Worm (Caenorhabditis elegans) whole organism, midembryonic: ENCODE measurements around the gene exc-14.

Experiments
- T22C8.4 ChIP-seq: fragments of 200-800 bp; sonication (Bioruptor generic); IDR thresholded peaks from 2 replicates; pipeline ENCODE4 v1.3.6; 2022; ENCODE audit warnings: missing genetic modification characterization, missing compliant biosample characterization
- cog-1 ChIP-seq: sonication (generic microtip); optimal IDR thresholded peaks from 2 replicates; lab custom pipeline; 2016; ENCODE audit warnings: missing genetic modification characterization, missing compliant biosample characterization
- flt-1 ChIP-seq: fragments of 200-800 bp; sonication (Bioruptor generic); IDR thresholded peaks from 2 replicates; pipeline ENCODE4 v1.3.6; 2022; ENCODE audit warnings: missing genetic modification characterization, missing compliant biosample characterization
- klf-2 ChIP-seq: fragments of 200-800 bp; sonication (Bioruptor generic); conservative IDR thresholded peaks from 2 replicates; pipeline ENCODE4 v1.3.6; 2022; ENCODE audit warnings: missing genetic modification reagents, missing genetic modification characterization, missing compliant biosample characterization
- med-1 ChIP-seq: sonication (generic microtip); optimal IDR thresholded peaks from 2 replicates; lab custom pipeline; 2017; ENCODE audit warnings: missing genetic modification characterization, mild to moderate bottlenecking, missing compliant biosample characterization, antibody characterized with exemption, missing genetic modification reagents; ENCODE audit not compliant: insufficient read depth
- ref-1 ChIP-seq: fragments of 200-800 bp; sonication (Bioruptor generic); conservative IDR thresholded peaks from 2 replicates; pipeline ENCODE4 v1.3.6; 2022; ENCODE audit warnings: missing genetic modification reagents, missing genetic modification characterization, missing compliant biosample characterization
- tab-1 ChIP-seq: fragments of 200-800 bp; sonication (Bioruptor generic); IDR thresholded peaks from 2 replicates; pipeline ENCODE4 v1.3.6; 2022; ENCODE audit warnings: missing genetic modification characterization, missing compliant biosample characterization
- ztf-23 ChIP-seq: fragments of 200-800 bp; sonication (Bioruptor generic); IDR thresholded peaks from 2 replicates; pipeline ENCODE4 v1.3.6; 2022; ENCODE audit warnings: missing genetic modification reagents, missing genetic modification characterization, missing compliant biosample characterization
- ztf-29 ChIP-seq: fragments of 200-800 bp; sonication (Bioruptor generic); IDR thresholded peaks from 2 replicates; pipeline ENCODE4 v1.3.6; 2022; ENCODE audit warnings: missing genetic modification reagents, missing genetic modification characterization, missing compliant biosample characterization

exc-14 gene

DNA sequence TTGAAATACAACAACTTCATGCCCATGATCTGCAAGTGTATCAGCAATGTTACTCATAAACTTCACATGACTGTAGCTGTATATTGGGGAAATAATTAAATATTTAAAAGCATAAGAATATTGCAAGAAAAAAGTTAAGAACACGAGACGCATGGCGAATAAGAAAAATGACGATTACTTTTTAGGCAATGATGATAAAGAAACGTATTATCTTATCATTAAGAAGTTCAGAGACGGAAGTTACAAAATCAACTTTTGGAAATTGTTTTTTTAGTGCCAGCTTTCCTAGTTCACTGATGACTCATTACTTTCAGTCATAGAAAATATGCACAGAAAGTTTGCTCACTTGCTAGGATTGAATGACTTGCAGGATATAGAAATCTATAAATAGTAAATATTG lies 45.6 kb downstream of the exc-14 start, which contains the start of gene ugt-7:
Gene ugt-7 (minus strand): TSS at position 161 of the 400 bp plus-strand sequence.
- no peak for TF ChIP-seq klf-2 (GFP tag; lab: Robert Waterston, UW)
- TF ChIP-seq tab-1 (GFP tag; lab: Robert Waterston, UW): no peak
- no peak for TF ChIP-seq med-1 (GFP tag; lab: Kevin White, UChicago)
- no peak for TF ChIP-seq ztf-23 (GFP tag; lab: Robert Waterston, UW)
- no peak for TF ChIP-seq ztf-29 (GFP tag; lab: Robert Waterston, UW)
- TF ChIP-seq flt-1 (GFP tag; lab: Robert Waterston, UW): no peak
- TF ChIP-seq T22C8.4: no peak
- no peak for TF ChIP-seq ref-1
- no peak for TF ChIP-seq cog-1 (tag; lab: Kevin White, UChicago)

DNA sequence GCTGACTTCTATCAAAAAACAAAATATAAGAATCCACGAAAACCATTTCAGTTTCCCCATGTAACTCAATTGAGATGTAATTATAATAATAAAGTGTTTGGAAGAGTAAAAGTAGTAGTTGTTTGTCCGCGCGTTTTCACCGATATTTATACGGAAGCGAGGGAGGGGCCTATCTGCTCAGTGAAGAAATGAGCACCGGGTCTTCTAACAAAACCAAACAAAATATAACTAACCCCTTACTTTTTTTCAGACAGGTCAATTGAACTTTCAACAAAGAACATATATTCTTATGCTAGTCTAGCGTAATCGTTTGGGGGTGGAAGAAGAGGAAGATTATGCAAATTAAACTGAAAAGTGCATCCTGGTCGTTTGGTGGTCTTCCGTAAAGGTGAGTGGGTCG lies 50.8 kb downstream of the exc-14 start, which contains the start of gene ncx-9:
Gene ncx-9 (minus strand): TSS at position 101 of the 400 bp plus-strand sequence.
- TF ChIP-seq med-1 (GFP tag; lab: Kevin White, UChicago) (no peak), cog-1 (tag; lab: Kevin White, UChicago) (no peak), T22C8.4 (no peak), ztf-29 (GFP tag; lab: Robert Waterston, UW) (no peak), tab-1 (GFP tag; lab: Robert Waterston, UW) (no peak), klf-2 (GFP tag; lab: Robert Waterston, UW) (no peak), flt-1 (GFP tag; lab: Robert Waterston, UW) (no peak), ztf-23 (GFP tag; lab: Robert Waterston, UW) (no peak), ref-1 (no peak)
